ENCODE assay signal across 1 fruit fly cellular context in the genomic region with DNA sequence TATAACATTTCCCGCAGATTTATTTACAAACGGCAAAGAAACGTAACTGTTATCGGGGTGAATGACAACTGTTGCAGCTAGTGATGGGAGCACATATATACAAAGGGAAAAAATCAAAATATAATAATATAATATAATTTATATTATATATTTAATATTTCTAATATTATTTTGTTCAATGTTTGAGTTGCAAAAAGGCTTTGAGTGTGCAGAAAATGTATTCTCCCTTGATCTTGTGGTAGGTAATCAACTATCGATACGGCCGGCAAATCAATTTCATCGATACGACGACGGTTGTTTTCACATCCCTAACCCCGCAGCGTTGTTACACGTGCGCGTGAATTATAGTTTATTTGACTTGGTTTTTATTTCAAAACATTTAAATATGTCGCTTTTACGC.
TF ChIP-seq lines count a peak whose summit lies in the region.

A gene (minus strand): TSS at position 249 of the 400 bp plus-strand sequence.
A gene (plus strand): TSS at position 289 of the 400 bp plus-strand sequence.

TF ChIP-seq in whole organism, embryonic, 481 proteins besides CTCF, POLR2A, EP300 and RAD21 (continued from another document):
- peak; percentile 72; the same call in 1 of the 2 replicates for TF ChIP-seq bbx (GFP tag; IDR thresholded peaks at IDR 0.05; lab: Robert Waterston, UW; ENCODE audit: partially characterized antibody)
- TF ChIP-seq bowl (GFP tag; IDR thresholded peaks at IDR 0.05; lab: Robert Waterston, UW): no peak
- TF ChIP-seq CG17328 (GFP tag; IDR thresholded peaks at IDR 0.05; lab: Robert Waterston, UW): peak; percentile 51
- peak; percentile 45 for TF ChIP-seq zfh2 (GFP tag; optimal IDR thresholded peaks at IDR 0.05; lab: Kevin White, UChicago)
- TF ChIP-seq ato (GFP tag; IDR thresholded peaks at IDR 0.05; lab: Robert Waterston, UW; ENCODE audit: partially characterized antibody): peak; percentile 45; the same call in 1 of the 2 replicates
- TF ChIP-seq CG10147 (GFP tag; optimal IDR thresholded peaks at IDR 0.05; lab: Kevin White, UChicago): peak; percentile 68
- TF ChIP-seq CHES-1-like (GFP tag; optimal IDR thresholded peaks at IDR 0.05; lab: Kevin White, UChicago): no peak
- TF ChIP-seq az2 (GFP tag; optimal IDR thresholded peaks at IDR 0.05; lab: Kevin White, UChicago): peak; percentile 49
- TF ChIP-seq CG4424 (GFP tag; optimal IDR thresholded peaks at IDR 0.05; lab: Kevin White, UChicago): peak; percentile 43
- TF ChIP-seq zf30C (GFP tag; optimal IDR thresholded peaks at IDR 0.05; lab: Kevin White, UChicago): peak; percentile 7
- TF ChIP-seq tna (GFP tag; IDR thresholded peaks at IDR 0.05; lab: Robert Waterston, UW; ENCODE audit: partially characterized antibody): peak; percentile 52; the same call in 1 of the 2 replicates
- peak; percentile 77 for TF ChIP-seq nerfin-1 (tag; optimal IDR thresholded peaks at IDR 0.05; lab: Kevin White, UChicago)
- TF ChIP-seq CG8478 (optimal IDR thresholded peaks at IDR 0.05; lab: Kevin White, UChicago): no peak
- peak; percentile 68 for TF ChIP-seq phol (tag; optimal IDR thresholded peaks at IDR 0.05; lab: Kevin White, UChicago)
- TF ChIP-seq CG7271 (tag; optimal IDR thresholded peaks at IDR 0.05; lab: Kevin White, UChicago): peak; percentile 44
- peak in 1 of 2 experiments; percentile 24 for TF ChIP-seq crp (GFP tag; optimal IDR thresholded peaks at IDR 0.05; lab: Kevin White, UChicago)
- TF ChIP-seq CG33557 (GFP tag; optimal IDR thresholded peaks at IDR 0.05; lab: Kevin White, UChicago): peak; percentile 47
- TF ChIP-seq Dip3 (GFP tag; optimal IDR thresholded peaks at IDR 0.05; lab: Kevin White, UChicago): peak; percentile 8
- TF ChIP-seq CG3995 (GFP tag; optimal IDR thresholded peaks at IDR 0.05; lab: Kevin White, UChicago): no peak
- no peak for TF ChIP-seq cato (GFP tag; optimal IDR thresholded peaks at IDR 0.05; lab: Kevin White, UChicago; ENCODE audit: borderline replicate concordance)
- TF ChIP-seq CG5245 (GFP tag; optimal IDR thresholded peaks at IDR 0.05; lab: Kevin White, UChicago): no peak
- peak; percentile 44 for TF ChIP-seq bcd (GFP tag; optimal IDR thresholded peaks at IDR 0.05; lab: Kevin White, UChicago)
- peak; percentile 76; the same call in 2 of the 3 replicates for TF ChIP-seq CG7963 (GFP tag; IDR thresholded peaks at IDR 0.05; lab: Robert Waterston, UW; ENCODE audit: partially characterized antibody)
- peak; percentile 16 for TF ChIP-seq Spps (tag; optimal IDR thresholded peaks at IDR 0.05; lab: Kevin White, UChicago)
- peak; percentile 46 for TF ChIP-seq Chrac-16 (GFP tag; optimal IDR thresholded peaks at IDR 0.05; lab: Kevin White, UChicago)
- peak; percentile 34; the same call in 1 of the 2 replicates for TF ChIP-seq CG4404 (GFP tag; IDR thresholded peaks at IDR 0.05; lab: Robert Waterston, UW)
- peak; percentile 29 for TF ChIP-seq Nf-YB (GFP tag; optimal IDR thresholded peaks at IDR 0.05; lab: Kevin White, UChicago)
- TF ChIP-seq CG32767 (GFP tag; IDR thresholded peaks at IDR 0.05; lab: Robert Waterston, UW): peak; percentile 61
- no peak for TF ChIP-seq hth (optimal IDR thresholded peaks at IDR 0.05; lab: Kevin White, UChicago)
- no peak for TF ChIP-seq da (GFP tag; optimal IDR thresholded peaks at IDR 0.05; lab: Kevin White, UChicago)
- TF ChIP-seq btn (GFP tag; optimal IDR thresholded peaks at IDR 0.05; lab: Kevin White, UChicago): no peak
- TF ChIP-seq fd102C (GFP tag; optimal IDR thresholded peaks at IDR 0.05; lab: Kevin White, UChicago): no peak
- TF ChIP-seq Dref (GFP tag; IDR thresholded peaks at IDR 0.05; lab: Robert Waterston, UW): peak; percentile 77
- peak; percentile 43 for TF ChIP-seq CG6254 (GFP tag; optimal IDR thresholded peaks at IDR 0.05; lab: Kevin White, UChicago)
- no peak for TF ChIP-seq CG13624 (GFP tag; optimal IDR thresholded peaks at IDR 0.05; lab: Kevin White, UChicago)
- no peak for TF ChIP-seq MTF-1 (GFP tag; optimal IDR thresholded peaks at IDR 0.05; lab: Kevin White, UChicago; ENCODE audit: borderline replicate concordance)
- TF ChIP-seq NfI (GFP tag; optimal IDR thresholded peaks at IDR 0.05; lab: Kevin White, UChicago): peak; percentile 69
- no peak for TF ChIP-seq CG7928 (GFP tag; optimal IDR thresholded peaks at IDR 0.05; lab: Kevin White, UChicago)
- no peak for TF ChIP-seq Hr39 (optimal IDR thresholded peaks at IDR 0.05; lab: Kevin White, UChicago)
- 0 out of 2 replicates have a peak, but pooled peaks have one; percentile 22 for TF ChIP-seq al (GFP tag; IDR thresholded peaks at IDR 0.05; lab: Robert Waterston, UW)
- TF ChIP-seq Sin3A (optimal IDR thresholded peaks at IDR 0.05; lab: Kevin White, UChicago): no peak
- TF ChIP-seq gsb-n (tag; optimal IDR thresholded peaks at IDR 0.05; lab: Kevin White, UChicago): peak; percentile 58
- TF ChIP-seq CG7556 (GFP tag; optimal IDR thresholded peaks at IDR 0.05; lab: Kevin White, UChicago): peak; percentile 20
- peak; percentile 10 for TF ChIP-seq CG31388 (GFP tag; optimal IDR thresholded peaks at IDR 0.05; lab: Kevin White, UChicago)
- TF ChIP-seq CG8290 (GFP tag; optimal IDR thresholded peaks at IDR 0.05; lab: Kevin White, UChicago): peak; percentile 52
- peak in 1 of 2 experiments; percentile 20 for TF ChIP-seq CG8290 (tag; optimal IDR thresholded peaks at IDR 0.05; lab: Kevin White, UChicago)
- TF ChIP-seq Optix (GFP tag; IDR thresholded peaks at IDR 0.05; lab: Robert Waterston, UW): peak; percentile 37; the same call in 1 of the 3 replicates
- TF ChIP-seq E2f1 (GFP tag; IDR thresholded peaks at IDR 0.05; lab: Robert Waterston, UW): peak; percentile 11; the same call in 1 of the 2 replicates
- 0 out of 2 replicates have a peak, but pooled peaks have one; percentile 40 for TF ChIP-seq ranshi (GFP tag; IDR thresholded peaks at IDR 0.05; lab: Robert Waterston, UW)
- no peak for TF ChIP-seq tll (GFP tag; optimal IDR thresholded peaks at IDR 0.05; lab: Kevin White, UChicago)
- TF ChIP-seq amos (GFP tag; IDR thresholded peaks at IDR 0.05; lab: Robert Waterston, UW; ENCODE audit: partially characterized antibody): peak; percentile 84
- TF ChIP-seq CG4820 (GFP tag; optimal IDR thresholded peaks at IDR 0.05; lab: Kevin White, UChicago): peak; percentile 42
- TF ChIP-seq CG10366 (GFP tag; IDR thresholded peaks at IDR 0.05; lab: Robert Waterston, UW): peak; percentile 27; the same call in 1 of the 2 replicates
- peak; percentile 42 for TF ChIP-seq Fer3 (tag; optimal IDR thresholded peaks at IDR 0.05; lab: Kevin White, UChicago)
- peak; percentile 72 for TF ChIP-seq nerfin-2 (GFP tag; IDR thresholded peaks at IDR 0.05; lab: Robert Waterston, UW; ENCODE audit: partially characterized antibody)
- no peak for TF ChIP-seq CG14014 (GFP tag; IDR thresholded peaks at IDR 0.05; lab: Robert Waterston, UW)
- no peak for TF ChIP-seq Dfd (GFP tag; optimal IDR thresholded peaks at IDR 0.05; lab: Kevin White, UChicago)
- TF ChIP-seq CG8359 (GFP tag; optimal IDR thresholded peaks at IDR 0.05; lab: Kevin White, UChicago; ENCODE audit: borderline replicate concordance): no peak
- TF ChIP-seq CG42726 (GFP tag; IDR thresholded peaks at IDR 0.05; lab: Robert Waterston, UW; ENCODE audit: partially characterized antibody): 0 out of 2 replicates have a peak, but pooled peaks have one; percentile 43
- TF ChIP-seq corto (GFP tag; optimal IDR thresholded peaks at IDR 0.05; lab: Kevin White, UChicago): no peak
- TF ChIP-seq CG17829 (tag; optimal IDR thresholded peaks at IDR 0.05; lab: Kevin White, UChicago): peak; percentile 76
- TF ChIP-seq CG18476 (GFP tag; optimal IDR thresholded peaks at IDR 0.05; lab: Kevin White, UChicago): peak; percentile 10
- peak; percentile 7 for TF ChIP-seq CG7786 (GFP tag; optimal IDR thresholded peaks at IDR 0.05; lab: Kevin White, UChicago)
- TF ChIP-seq p53 (GFP tag; optimal IDR thresholded peaks at IDR 0.05; lab: Kevin White, UChicago): no peak
- peak; percentile 61 for TF ChIP-seq CG4617 (GFP tag; optimal IDR thresholded peaks at IDR 0.05; lab: Kevin White, UChicago; ENCODE audit: borderline replicate concordance)
- TF ChIP-seq chif (GFP tag; optimal IDR thresholded peaks at IDR 0.05; lab: Kevin White, UChicago): no peak
- no peak for TF ChIP-seq Hmx (GFP tag; optimal IDR thresholded peaks at IDR 0.05; lab: Kevin White, UChicago)
- peak; percentile 60 for TF ChIP-seq CG9727 (GFP tag; optimal IDR thresholded peaks at IDR 0.05; lab: Kevin White, UChicago)
- peak; percentile 40 for TF ChIP-seq twi (tag; optimal IDR thresholded peaks at IDR 0.05; lab: Kevin White, UChicago)
- TF ChIP-seq CG30431 (GFP tag; optimal IDR thresholded peaks at IDR 0.05; lab: Kevin White, UChicago): peak; percentile 12
- TF ChIP-seq CG15269 (tag; optimal IDR thresholded peaks at IDR 0.05; lab: Kevin White, UChicago): peak; percentile 63
- peak in 1 of 2 experiments; percentile 46 for TF ChIP-seq Hr51 (GFP tag; optimal IDR thresholded peaks at IDR 0.05; lab: Kevin White, UChicago)
- TF ChIP-seq Mrtf (GFP tag; IDR thresholded peaks at IDR 0.05; lab: Robert Waterston, UW): no peak
- TF ChIP-seq pb (GFP tag; optimal IDR thresholded peaks at IDR 0.05; lab: Kevin White, UChicago): peak; percentile 14
- TF ChIP-seq slbo (GFP tag; IDR thresholded peaks at IDR 0.05; lab: Robert Waterston, UW): peak; percentile 67; the same call in 1 of the 2 replicates
- peak; percentile 63 for TF ChIP-seq CG18599 (GFP tag; optimal IDR thresholded peaks at IDR 0.05; lab: Kevin White, UChicago)
- peak; percentile 58 for TF ChIP-seq caup (GFP tag; optimal IDR thresholded peaks at IDR 0.05; lab: Kevin White, UChicago; ENCODE audit: severe bottlenecking)
- peak; percentile 50; the same call in 1 of the 2 replicates for TF ChIP-seq CG14441 (GFP tag; IDR thresholded peaks at IDR 0.05; lab: Robert Waterston, UW)
- TF ChIP-seq CG11696 (GFP tag; IDR thresholded peaks at IDR 0.05; lab: Robert Waterston, UW): no peak
- TF ChIP-seq Oli (tag; optimal IDR thresholded peaks at IDR 0.05; lab: Kevin White, UChicago): peak; percentile 24
- no peak for TF ChIP-seq sr (GFP tag; IDR thresholded peaks at IDR 0.05; lab: Robert Waterston, UW)
- TF ChIP-seq Ada2b (GFP tag; IDR thresholded peaks at IDR 0.05; lab: Robert Waterston, UW): peak; percentile 58
- TF ChIP-seq Antp (GFP tag; optimal IDR thresholded peaks at IDR 0.05; lab: Kevin White, UChicago): no peak
- peak; percentile 23 for TF ChIP-seq fd3F (GFP tag; optimal IDR thresholded peaks at IDR 0.05; lab: Kevin White, UChicago)
- peak; percentile 59 for TF ChIP-seq CG3281 (GFP tag; optimal IDR thresholded peaks at IDR 0.05; lab: Kevin White, UChicago)
